Worm (Caenorhabditis elegans) whole organism, L3 larva: ENCODE measurements around the gene T24E12.10.

ENCODE experiments used
- ceh-9 ChIP-seq: sonication (generic microtip); optimal IDR thresholded peaks from 2 replicates; lab custom pipeline; 2018; ENCODE audit warnings: missing biosample characterization, missing genetic modification characterization
- elt-1 ChIP-seq: fragments of 150-350 bp; optimal IDR thresholded peaks from 2 replicates; lab custom pipeline; 2014; ENCODE audit warnings: missing biosample characterization, missing genetic modification characterization
- fkh-10 ChIP-seq: sonication (generic microtip); optimal IDR thresholded peaks from 2 replicates; lab custom pipeline; 2017; ENCODE audit warnings: missing biosample characterization, missing genetic modification reagents, missing genetic modification characterization
- fkh-2 ChIP-seq: fragments of 150-350 bp; optimal IDR thresholded peaks from 2 replicates; lab custom pipeline; 2014; ENCODE audit warnings: missing biosample characterization, missing genetic modification reagents, missing genetic modification characterization
- nfya-1 ChIP-seq: sonication (generic microtip); optimal IDR thresholded peaks from 2 replicates; lab custom pipeline; 2017; ENCODE audit warnings: missing genetic modification characterization, mild to moderate bottlenecking, missing compliant biosample characterization, antibody characterized with exemption, moderate library complexity; ENCODE audit not compliant: insufficient read depth
- nhr-11 ChIP-seq: fragments of 150-350 bp; optimal IDR thresholded peaks from 2 replicates; lab custom pipeline; 2014; ENCODE audit warnings: missing biosample characterization, missing genetic modification characterization
- nhr-12 ChIP-seq: fragments of 150-350 bp; optimal IDR thresholded peaks from 2 replicates; lab custom pipeline; 2014; ENCODE audit warnings: missing biosample characterization, missing genetic modification characterization
- nhr-76 ChIP-seq: fragments of 150-350 bp; sonication (generic microtip); optimal IDR thresholded peaks from 5 replicates; lab custom pipeline; 2014; ENCODE audit warnings: missing biosample characterization, missing genetic modification characterization
- tbx-2 ChIP-seq: sonication (generic microtip); optimal IDR thresholded peaks from 2 replicates; lab custom pipeline; 2016; ENCODE audit warnings: mild to moderate bottlenecking, missing genetic modification characterization, missing compliant biosample characterization
- unc-62 ChIP-seq: fragments of 150-350 bp; sonication (generic microtip); optimal IDR thresholded peaks from 4 replicates; lab custom pipeline; 2014; ENCODE audit warnings: missing biosample characterization, missing genetic modification reagents, missing genetic modification characterization
- zag-1 ChIP-seq: fragments of 150-350 bp; optimal IDR thresholded peaks from 2 replicates; lab custom pipeline; 2014; ENCODE audit warnings: missing biosample characterization, missing genetic modification characterization

DNA sequence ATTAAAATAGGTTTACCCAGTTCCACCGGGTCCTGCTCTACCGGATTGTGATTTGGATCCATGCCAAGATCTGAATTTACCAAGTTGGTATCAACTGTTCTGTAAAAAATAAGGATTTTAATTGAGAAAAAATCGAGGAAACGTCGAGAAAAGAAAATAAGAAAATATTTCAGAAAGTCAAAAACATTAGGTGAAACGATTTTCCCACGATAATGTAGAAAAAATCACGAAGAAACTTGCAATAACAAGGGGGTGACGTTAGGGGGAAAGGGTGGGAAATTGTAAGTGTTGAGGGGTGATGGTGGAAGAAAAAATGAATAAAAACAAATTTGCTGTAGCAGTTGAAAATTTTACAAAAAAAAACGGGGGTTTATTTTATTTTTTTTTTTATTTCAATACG, at the start of gene T24E12.10:
- TF ChIP-seq fkh-10 (GFP tag; lab: Kevin White, UChicago) (no peak), unc-62 (GFP tag; lab: Kevin White, UChicago) (no peak), zag-1 (tag; lab: Kevin White, UChicago) (no peak), nfya-1 (tag; lab: Kevin White, UChicago) (no peak), nhr-12 (tag; lab: Kevin White, UChicago) (no peak), nhr-76 (tag; lab: Kevin White, UChicago) (no peak), elt-1 (tag; lab: Kevin White, UChicago) (no peak), nhr-11 (no peak), ceh-9 (no peak), fkh-2 (tag; lab: Kevin White, UChicago) (no peak), tbx-2 (no peak)
